Fruit fly (Drosophila melanogaster): Measurements from ENCODE around the gene pelo.

Gene pelo

DNA sequence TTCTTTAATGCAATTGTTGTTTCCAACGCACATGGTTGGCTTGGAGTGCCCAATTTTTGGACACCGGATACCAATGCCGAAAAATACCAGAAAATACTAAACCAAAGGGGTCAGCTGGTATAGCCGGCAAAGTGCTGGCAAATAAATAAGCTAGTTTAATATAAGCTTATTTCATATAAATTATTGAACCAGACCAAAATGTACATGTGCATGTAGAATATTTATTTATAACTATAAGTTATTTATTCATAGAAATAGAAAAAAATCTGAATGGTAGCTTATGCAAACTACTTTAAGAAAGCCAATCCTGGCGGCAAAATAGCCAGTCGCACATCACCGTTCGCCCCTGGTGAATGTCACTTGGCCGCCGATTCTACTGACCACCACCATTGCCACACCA, at the start of gene pelo:
Gene pelo (plus strand): TSS at position 357 of the 400 bp plus-strand sequence.
- TF ChIP-seq Chrac-16 (GFP tag; optimal IDR thresholded peaks at IDR 0.05) (peak; percentile 67), fd102C (GFP tag; optimal IDR thresholded peaks at IDR 0.05) (peak; percentile 15), CG6272 (GFP tag; IDR thresholded peaks at IDR 0.05) (peak; percentile 66), tup (GFP tag; optimal IDR thresholded peaks at IDR 0.05) (peak; percentile 39), CG14965 (GFP tag; optimal IDR thresholded peaks at IDR 0.05; ENCODE audit: borderline replicate concordance) (no peak), CTCF (GFP tag; optimal IDR thresholded peaks at IDR 0.05) (no peak), psq (GFP tag; optimal IDR thresholded peaks at IDR 0.05) (no peak), CG9727 (GFP tag; optimal IDR thresholded peaks at IDR 0.05) (peak; percentile 63), CoRest (tag; optimal IDR thresholded peaks at IDR 0.05) (peak; percentile 70), CG4282 (GFP tag; optimal IDR thresholded peaks at IDR 0.05) (no peak), HLH4C (GFP tag; IDR thresholded peaks at IDR 0.05; ENCODE audit: partially characterized antibody) (no peak), Rfx (GFP tag; IDR thresholded peaks at IDR 0.05) (peak; percentile 72), CG11560 (tag; IDR thresholded peaks at IDR 0.05) (no peak), pho (GFP tag; optimal IDR thresholded peaks at IDR 0.05) (no peak), Dbx (GFP tag; IDR thresholded peaks at IDR 0.05) (peak; percentile 59; the same call in 1 of the 3 replicates), CG12659 (GFP tag; optimal IDR thresholded peaks at IDR 0.05) (peak; percentile 79), Camta (GFP tag; optimal IDR thresholded peaks at IDR 0.05) (no peak), GATAe (GFP tag; conservative IDR thresholded peaks at IDR 0.05) (no peak), lola (GFP tag; optimal IDR thresholded peaks at IDR 0.05) (peak in 1 of 3 experiments; percentile 51), ATbp (GFP tag; optimal IDR thresholded peaks at IDR 0.05) (peak; percentile 5), Sry-δ (GFP tag; optimal IDR thresholded peaks at IDR 0.05) (no peak), tio (GFP tag; optimal IDR thresholded peaks at IDR 0.05) (peak; percentile 5), BtbVII (GFP tag; optimal IDR thresholded peaks at IDR 0.05) (peak; percentile 34), CG15696 (tag; optimal IDR thresholded peaks at IDR 0.05) (peak; percentile 66), ato (GFP tag; IDR thresholded peaks at IDR 0.05; ENCODE audit: partially characterized antibody) (no peak), otp (GFP tag; IDR thresholded peaks at IDR 0.05) (0 out of 3 replicates have a peak, but pooled peaks have one; percentile 31), CG6689 (GFP tag; IDR thresholded peaks at IDR 0.05) (peak; percentile 72), H2.0 (GFP tag; IDR thresholded peaks at IDR 0.05) (peak; percentile 58), tgo (GFP tag; IDR thresholded peaks at IDR 0.05) (peak; percentile 74), Dll (GFP tag; IDR thresholded peaks at IDR 0.05; ENCODE audit: partially characterized antibody) (0 out of 4 replicates have a peak, but pooled peaks have one; percentile 14), Jarid2 (GFP tag; optimal IDR thresholded peaks at IDR 0.05) (peak; percentile 40), wek (GFP tag; optimal IDR thresholded peaks at IDR 0.05) (no peak), aop (GFP tag; IDR thresholded peaks at IDR 0.05) (no peak), mam (GFP tag; optimal IDR thresholded peaks at IDR 0.05) (no peak), CG6654 (GFP tag; optimal IDR thresholded peaks at IDR 0.05) (no peak), Dp (GFP tag; optimal IDR thresholded peaks at IDR 0.05) (peak; percentile 12), CG15601 (tag; optimal IDR thresholded peaks at IDR 0.05) (peak; percentile 63), CG43689 (GFP tag; IDR thresholded peaks at IDR 0.05) (no peak), CG14710 (tag; optimal IDR thresholded peaks at IDR 0.05) (peak; percentile 74), Antp (GFP tag; optimal IDR thresholded peaks at IDR 0.05) (no peak), bowl (GFP tag; IDR thresholded peaks at IDR 0.05) (no peak), onecut (GFP tag; IDR thresholded peaks at IDR 0.05) (0 out of 2 replicates have a peak, but pooled peaks have one; percentile 10), shn (GFP tag; optimal IDR thresholded peaks at IDR 0.05) (no peak), bab2 (GFP tag; optimal IDR thresholded peaks at IDR 0.05) (no peak), Hr51 (GFP tag; optimal IDR thresholded peaks at IDR 0.05) (peak; percentile 17 to 57), Bgb (GFP tag; IDR thresholded peaks at IDR 0.05; ENCODE audit: partially characterized antibody) (no peak), wor (GFP tag; IDR thresholded peaks at IDR 0.05) (no peak), Gug (GFP tag; IDR thresholded peaks at IDR 0.05) (no peak; the same call in 3 of the 4 replicates), CG32772 (GFP tag; IDR thresholded peaks at IDR 0.05) (peak; percentile 49; the same call in 1 of the 2 replicates), CG15073 (GFP tag; optimal IDR thresholded peaks at IDR 0.05) (no peak), CG10431 (GFP tag; optimal IDR thresholded peaks at IDR 0.05) (no peak)
